Worm (Caenorhabditis elegans) whole organism, young adult: Measurements from ENCODE around the gene mrpl-40.

Source experiments
- ceh-91 ChIP-seq: fragments of 200-800 bp; sonication (Bioruptor generic); IDR thresholded peaks from 2 replicates; pipeline ENCODE4 v1.3.6; 2022; ENCODE audit warnings: missing genetic modification reagents, missing genetic modification characterization, missing compliant biosample characterization
- ets-4 ChIP-seq: fragments of 200-800 bp; sonication (Bioruptor generic); optimal IDR thresholded peaks from 2 replicates; lab custom pipeline; 2018; ENCODE audit warnings: mild to moderate bottlenecking, missing genetic modification characterization, missing compliant biosample characterization
- snpc-3.4 ChIP-seq: sonication (generic microtip); optimal IDR thresholded peaks from 2 replicates; lab custom pipeline; 2017; ENCODE audit warnings: missing genetic modification characterization, mild to moderate bottlenecking, missing compliant biosample characterization, antibody characterized with exemption, moderate library complexity, missing genotype, missing genetic modification reagents

- no peak for TF ChIP-seq snpc-3.4 (tag; lab: Kevin White, UChicago)
- TF ChIP-seq ceh-91 (GFP tag; lab: Robert Waterston, UW) = no peak
- TF ChIP-seq ets-4 (GFP tag; lab: Kevin White, UChicago) = no peak
Observed at ce11 chrIII:50418-50817, 36.9 kb upstream of the mrpl-40 start.
